Worm (Caenorhabditis elegans) whole organism, young adult: ENCODE data around the gene abu-5.
"Not testable (repeated sequence)": the region's sequence is repeated elsewhere in the genome, so short reads cannot be mapped to it uniquely, and the experiment has no call there.

ENCODE experiments used
- B0019.2 ChIP-seq: fragments of 200-800 bp; sonication (Bioruptor generic); conservative IDR thresholded peaks from 2 replicates; pipeline ENCODE4 v1.3.6; 2022; ENCODE audit warnings: missing genetic modification reagents, missing genetic modification characterization, missing compliant biosample characterization
- F33H1.4 ChIP-seq: fragments of 200-800 bp; sonication (Bioruptor generic); IDR thresholded peaks from 2 replicates; pipeline ENCODE4 v1.3.6; 2022; ENCODE audit warnings: missing genetic modification reagents, missing genetic modification characterization, missing compliant biosample characterization
- F37B4.10 ChIP-seq: fragments of 200-800 bp; sonication (Bioruptor generic); IDR thresholded peaks from 2 replicates; pipeline ENCODE4 v1.3.6; 2022; ENCODE audit warnings: missing genetic modification characterization, missing compliant biosample characterization
- F57C9.4 ChIP-seq: sonication (generic microtip); optimal IDR thresholded peaks from 2 replicates; lab custom pipeline; 2017; ENCODE audit warnings: mild to moderate bottlenecking, missing genetic modification characterization, missing compliant biosample characterization
- Y79H2A.3 ChIP-seq: fragments of 200-800 bp; sonication (Bioruptor generic); conservative IDR thresholded peaks from 2 replicates; pipeline ENCODE4 v1.3.6; 2022; ENCODE audit warnings: missing genetic modification reagents, missing genetic modification characterization, missing compliant biosample characterization
- Y95B8A.8 ChIP-seq: fragments of 200-800 bp; sonication (Bioruptor generic); IDR thresholded peaks from 2 replicates; pipeline ENCODE4 v1.3.6; 2022; ENCODE audit warnings: missing genetic modification reagents, missing genetic modification characterization, missing compliant biosample characterization
- aptf-2 ChIP-seq: fragments of 200-800 bp; sonication (Bioruptor generic); conservative IDR thresholded peaks from 2 replicates; pipeline ENCODE4 v1.3.6; 2022; ENCODE audit warnings: missing genetic modification reagents, missing genetic modification characterization, missing compliant biosample characterization
- attf-3 ChIP-seq: fragments of 200-800 bp; sonication (Bioruptor generic); conservative IDR thresholded peaks from 2 replicates; pipeline ENCODE4 v1.3.6; 2022; ENCODE audit warnings: missing genetic modification reagents, missing genetic modification characterization, missing compliant biosample characterization
- attf-5 ChIP-seq: fragments of 200-800 bp; sonication (Bioruptor generic); optimal IDR thresholded peaks from 2 replicates; lab custom pipeline; 2018; ENCODE audit warnings: mild to moderate bottlenecking, missing genetic modification characterization, missing compliant biosample characterization
- bed-2 ChIP-seq: fragments of 200-800 bp; sonication (Bioruptor generic); IDR thresholded peaks from 2 replicates; pipeline ENCODE4 v1.3.6; 2022; ENCODE audit warnings: missing genetic modification reagents, missing genetic modification characterization, missing compliant biosample characterization
- ceh-58 ChIP-seq: fragments of 200-800 bp; sonication (Bioruptor generic); IDR thresholded peaks from 2 replicates; pipeline ENCODE4 v1.3.6; 2022; ENCODE audit warnings: missing genetic modification characterization, missing compliant biosample characterization
- ceh-91 ChIP-seq: fragments of 200-800 bp; sonication (Bioruptor generic); IDR thresholded peaks from 2 replicates; pipeline ENCODE4 v1.3.6; 2022; ENCODE audit warnings: missing genetic modification reagents, missing genetic modification characterization, missing compliant biosample characterization
- dpl-1 ChIP-seq: fragments of 150-350 bp; optimal IDR thresholded peaks from 2 replicates; lab custom pipeline; 2014; ENCODE audit warnings: missing biosample characterization, missing genetic modification reagents, missing genetic modification characterization
- egrh-3 ChIP-seq: fragments of 200-800 bp; sonication (Bioruptor generic); IDR thresholded peaks from 2 replicates; pipeline ENCODE4 v1.3.6; 2022; ENCODE audit warnings: missing genetic modification reagents, missing genetic modification characterization, missing compliant biosample characterization
- ets-4 ChIP-seq: fragments of 200-800 bp; sonication (Bioruptor generic); optimal IDR thresholded peaks from 2 replicates; lab custom pipeline; 2018; ENCODE audit warnings: mild to moderate bottlenecking, missing genetic modification characterization, missing compliant biosample characterization
- hmg-20 ChIP-seq: fragments of 200-800 bp; sonication (Bioruptor generic); IDR thresholded peaks from 2 replicates; pipeline ENCODE4 v1.3.6; 2022; ENCODE audit warnings: missing genetic modification reagents, missing genetic modification characterization, missing compliant biosample characterization
- hrde-1 ChIP-seq: sonication (generic microtip); optimal IDR thresholded peaks from 2 replicates; lab custom pipeline; 2016; ENCODE audit warnings: missing genetic modification characterization, mild to moderate bottlenecking, missing compliant biosample characterization, moderate library complexity, missing genotype, missing genetic modification reagents, borderline replicate concordance
- lin-26 ChIP-seq: fragments of 200-800 bp; sonication (Bioruptor generic); IDR thresholded peaks from 2 replicates; pipeline ENCODE4 v1.3.6; 2022; ENCODE audit warnings: missing genetic modification reagents, missing genetic modification characterization, missing compliant biosample characterization
- lir-1 ChIP-seq: fragments of 200-800 bp; sonication (Bioruptor generic); conservative IDR thresholded peaks from 2 replicates; pipeline ENCODE4 v1.3.6; 2022; ENCODE audit warnings: missing genetic modification reagents, missing genetic modification characterization, missing compliant biosample characterization
- lsl-1 ChIP-seq: fragments of 200-800 bp; sonication (Bioruptor generic); optimal IDR thresholded peaks from 2 replicates; lab custom pipeline; 2018; ENCODE audit warnings: mild to moderate bottlenecking, missing genetic modification characterization, moderate library complexity, missing compliant biosample characterization
- lsy-27 ChIP-seq: sonication (generic microtip); optimal IDR thresholded peaks from 2 replicates; lab custom pipeline; 2017; ENCODE audit warnings: missing genetic modification characterization, mild to moderate bottlenecking, missing compliant biosample characterization, antibody characterized with exemption, missing genotype, borderline replicate concordance; ENCODE audit not compliant: insufficient read depth
- madf-8 ChIP-seq: fragments of 200-800 bp; sonication (Bioruptor generic); conservative IDR thresholded peaks from 2 replicates; pipeline ENCODE4 v1.3.6; 2022; ENCODE audit warnings: missing genetic modification reagents, missing genetic modification characterization, missing compliant biosample characterization
- mel-28 ChIP-seq: sonication (generic microtip); optimal IDR thresholded peaks from 2 replicates; lab custom pipeline; 2016; ENCODE audit warnings: borderline replicate concordance, mild to moderate bottlenecking, missing genetic modification characterization, missing compliant biosample characterization
- nfya-1 ChIP-seq: sonication (generic microtip); optimal IDR thresholded peaks from 2 replicates; lab custom pipeline; 2017; ENCODE audit warnings: antibody characterized with exemption, missing compliant biosample characterization, missing genetic modification characterization, borderline replicate concordance; ENCODE audit not compliant: insufficient read depth
- nhr-120 ChIP-seq: fragments of 200-800 bp; sonication (Bioruptor generic); IDR thresholded peaks from 2 replicates; pipeline ENCODE4 v1.3.6; 2022; ENCODE audit warnings: missing genetic modification characterization, missing compliant biosample characterization
- snpc-1.3 ChIP-seq: sonication (generic microtip); optimal IDR thresholded peaks from 2 replicates; lab custom pipeline; 2017; ENCODE audit warnings: missing genetic modification characterization, mild to moderate bottlenecking, missing compliant biosample characterization, antibody characterized with exemption, moderate library complexity, missing genotype, missing genetic modification reagents; ENCODE audit not compliant: insufficient read depth
- snpc-4 ChIP-seq, 5 experiments: fragments of 150-350 bp in 1 of 5; sonication (generic microtip) in 4 of 5; optimal IDR thresholded peaks; 2 replicates each; lab custom pipeline; 2014 to 2018; ENCODE audit warnings: missing genetic modification characterization in 5 of 5, missing biosample characterization in 3 of 5, antibody characterized with exemption in 2 of 5, mild to moderate bottlenecking in 2 of 5, missing compliant biosample characterization in 2 of 5, missing genotype in 2 of 5, moderate library complexity in 2 of 5, missing genetic modification reagents in 1 of 5
- tbp1 ChIP-seq: fragments of 200-800 bp; sonication (Bioruptor generic); optimal IDR thresholded peaks from 2 replicates; lab custom pipeline; 2018; ENCODE audit warnings: mild to moderate bottlenecking, missing genetic modification characterization, missing compliant biosample characterization
- tbx-9 ChIP-seq: sonication (generic microtip); optimal IDR thresholded peaks from 2 replicates; lab custom pipeline; 2016; ENCODE audit warnings: borderline replicate concordance, missing genetic modification characterization, inconsistent platforms, missing compliant biosample characterization
- xnd-1 ChIP-seq: sonication (generic microtip); optimal IDR thresholded peaks from 2 replicates; lab custom pipeline; 2016; ENCODE audit warnings: missing genotype, missing genetic modification reagents, missing genetic modification characterization, missing compliant biosample characterization
- ztf-22 ChIP-seq: fragments of 200-800 bp; sonication (Bioruptor generic); optimal IDR thresholded peaks from 2 replicates; lab custom pipeline; 2018; ENCODE audit warnings: mild to moderate bottlenecking, missing genetic modification characterization, moderate library complexity, missing compliant biosample characterization
- ztf-25 ChIP-seq: fragments of 200-800 bp; sonication (Bioruptor generic); IDR thresholded peaks from 2 replicates; pipeline ENCODE4 v1.3.6; 2022; ENCODE audit warnings: missing genetic modification reagents, missing genetic modification characterization, missing compliant biosample characterization

abu-5 gene

DNA sequence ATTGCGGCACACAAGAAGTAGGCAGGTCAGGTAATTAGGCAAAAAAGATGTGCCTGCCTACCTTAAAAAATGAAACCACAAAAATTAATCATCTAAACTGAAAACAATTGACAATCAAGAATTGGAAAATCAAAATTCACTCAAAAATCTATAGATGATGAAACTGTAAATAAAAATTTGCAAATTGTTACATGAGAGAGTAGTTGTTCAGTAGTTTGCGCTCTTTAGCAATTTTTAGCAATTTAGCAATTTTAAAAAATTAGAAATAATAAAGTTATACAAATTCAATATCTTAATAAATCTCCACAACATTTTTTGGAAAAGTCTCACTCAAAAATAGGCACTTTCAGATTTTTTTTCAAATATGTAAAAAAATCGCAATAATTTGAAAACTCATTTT, 18.4 kb upstream of the abu-5 start:
- no peak for TF ChIP-seq snpc-4 (GFP tag; optimal IDR thresholded peaks at IDR 0.05; lab: Kevin White, UChicago)
- peak in 1 of 4 experiments; percentile 52 for TF ChIP-seq snpc-4 (tag; optimal IDR thresholded peaks at IDR 0.05; lab: Kevin White, UChicago)
- TF ChIP-seq tbx-9 (tag; lab: Kevin White, UChicago): no peak
- no peak for TF ChIP-seq F33H1.4

DNA sequence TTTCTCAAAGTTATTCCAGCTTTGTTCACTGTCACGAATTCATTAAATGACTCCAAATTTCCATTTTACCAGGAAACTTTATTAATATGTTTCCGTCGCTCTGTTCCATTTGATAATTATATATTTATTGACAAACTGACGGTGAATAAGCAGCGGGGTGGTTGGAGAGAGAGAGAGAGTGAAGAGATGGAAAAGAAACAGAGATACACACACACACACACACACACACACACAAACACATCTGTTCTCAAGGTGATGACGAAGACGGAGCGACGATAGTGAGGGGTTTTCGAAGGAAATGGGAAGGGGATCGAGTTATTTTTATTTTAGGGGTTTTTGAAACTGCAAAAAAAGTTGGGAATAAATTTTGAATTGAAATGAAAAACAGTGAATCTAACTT, 16.6 kb upstream of the abu-5 start:
- TF ChIP-seq snpc-4 (GFP tag; optimal IDR thresholded peaks at IDR 0.05; lab: Kevin White, UChicago) (no peak), snpc-4 (tag; optimal IDR thresholded peaks at IDR 0.05; lab: Kevin White, UChicago) (peak in 2 of 4 experiments; percentile 3 to 42), egrh-3 (GFP tag; lab: Robert Waterston, UW) (no peak)
- TF ChIP-seq, all 124 proteins: peak for 1

DNA sequence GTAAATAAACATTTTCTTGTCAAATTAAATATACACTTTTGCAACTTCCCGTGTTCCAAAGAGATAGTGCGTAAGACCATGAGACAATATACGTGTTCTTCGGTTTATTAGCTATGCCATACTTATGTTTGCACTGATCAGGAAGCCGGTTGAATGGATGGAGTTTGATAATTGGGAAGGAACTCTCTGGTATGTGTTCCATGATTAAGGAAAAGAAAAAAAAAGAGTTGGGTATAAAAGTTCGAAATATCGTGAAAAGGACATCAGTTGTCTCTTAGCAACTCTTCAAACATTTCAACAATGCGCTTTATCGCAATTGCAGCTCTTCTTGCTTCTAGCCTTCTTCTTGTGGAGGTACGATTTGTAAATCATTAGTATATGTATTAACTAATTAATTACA, 11.7 kb upstream of the abu-5 start, which contains the start of gene pqn-76:
TSS of gene pqn-76 (plus strand) at position 301 of the 400 bp plus-strand sequence.
- not testable (repeated sequence) for TF ChIP-seq ets-4, bed-2, ceh-58

ce11 chrIV:15583620-15584019, 6.9 kb upstream of the abu-5 start, which contains the start of gene Y105C5A.508:
Gene Y105C5A.508 (plus strand): TSS chrIV:15583920.
- TF ChIP-seq dpl-1 (GFP tag; lab: Kevin White, UChicago) (no peak), F37B4.10 (no peak), lir-1 (GFP tag; lab: Robert Waterston, UW) (no peak), B0019.2 (GFP tag; lab: Robert Waterston, UW) (no peak), ztf-25 (no peak), hrde-1 (tag; lab: Kevin White, UChicago) (no peak), hmg-20 (GFP tag; lab: Robert Waterston, UW) (no peak), attf-5 (GFP tag; lab: Kevin White, UChicago) (no peak), F57C9.4 (tag; lab: Kevin White, UChicago) (no peak), lin-26 (GFP tag; lab: Robert Waterston, UW) (no peak)
- TF ChIP-seq, all 124 proteins: peak for 0

DNA sequence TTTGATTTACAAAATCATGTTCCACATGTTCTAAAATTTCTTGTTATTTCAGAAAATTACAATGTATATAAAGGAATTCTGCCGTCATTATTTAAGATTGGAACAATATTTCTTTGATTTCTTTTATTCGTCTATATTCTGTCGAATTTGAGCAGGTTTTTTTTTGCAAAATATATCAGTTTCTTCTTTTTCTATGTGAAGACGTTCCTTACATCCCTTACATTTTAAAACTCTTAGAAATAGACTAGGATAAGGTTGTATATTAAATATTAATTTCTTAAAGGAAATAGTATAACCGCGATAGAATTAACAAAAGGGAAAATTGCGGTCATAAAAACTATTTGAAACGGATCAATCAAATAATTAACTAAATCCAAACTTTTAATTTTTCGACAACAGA, 1.6 kb upstream of the abu-5 start:
- TF ChIP-seq nfya-1 (tag; lab: Kevin White, UChicago) (no peak), xnd-1 (tag; lab: Kevin White, UChicago) (no peak), mel-28 (tag; lab: Kevin White, UChicago) (no peak), lin-26 (GFP tag; lab: Robert Waterston, UW) (no peak), nhr-120 (GFP tag; lab: Robert Waterston, UW) (no peak), Y79H2A.3 (GFP tag; lab: Robert Waterston, UW) (no peak), Y95B8A.8 (no peak), ceh-91 (GFP tag; lab: Robert Waterston, UW) (no peak), madf-8 (GFP tag; lab: Robert Waterston, UW) (no peak), lsl-1 (GFP tag; lab: Kevin White, UChicago) (no peak), attf-3 (GFP tag; lab: Robert Waterston, UW) (no peak), aptf-2 (no peak), tbp1 (GFP tag; lab: Kevin White, UChicago) (no peak), F57C9.4 (tag; lab: Kevin White, UChicago) (no peak), snpc-1.3 (tag; lab: Kevin White, UChicago) (no peak), lsy-27 (tag; lab: Kevin White, UChicago) (no peak), ztf-22 (no peak)
